Worm (Caenorhabditis elegans) whole organism, young adult: Measurements from ENCODE around the gene Y56A3A.33.
"Not testable (repeated sequence)": the region's sequence is repeated elsewhere in the genome, so short reads cannot be mapped to it uniquely, and the experiment has no call there.

Source experiments
- B0336.3 ChIP-seq: fragments of 200-800 bp; sonication (Bioruptor generic); IDR thresholded peaks from 2 replicates; pipeline ENCODE4 v1.3.6; 2022; ENCODE audit warnings: missing genetic modification characterization, missing compliant biosample characterization
- F37B4.10 ChIP-seq: fragments of 200-800 bp; sonication (Bioruptor generic); IDR thresholded peaks from 2 replicates; pipeline ENCODE4 v1.3.6; 2022; ENCODE audit warnings: missing genetic modification characterization, missing compliant biosample characterization
- F55B11.4 ChIP-seq: sonication (generic microtip); optimal IDR thresholded peaks from 2 replicates; lab custom pipeline; 2016; ENCODE audit warnings: missing compliant biosample characterization, missing genetic modification characterization, borderline replicate concordance; ENCODE audit not compliant: insufficient read depth
- F57A8.1 ChIP-seq: fragments of 200-800 bp; sonication (Bioruptor generic); optimal IDR thresholded peaks from 2 replicates; lab custom pipeline; 2018; ENCODE audit warnings: mild to moderate bottlenecking, missing genetic modification characterization, moderate library complexity, missing compliant biosample characterization
- T26A5.8 ChIP-seq: sonication (generic microtip); optimal IDR thresholded peaks from 2 replicates; lab custom pipeline; 2016; ENCODE audit warnings: missing genetic modification characterization, missing compliant biosample characterization
- atf-7 ChIP-seq: sonication (generic microtip); optimal IDR thresholded peaks from 2 replicates; lab custom pipeline; 2017; ENCODE audit warnings: mild to moderate bottlenecking, missing genetic modification characterization, missing compliant biosample characterization
- attf-3 ChIP-seq: fragments of 200-800 bp; sonication (Bioruptor generic); conservative IDR thresholded peaks from 2 replicates; pipeline ENCODE4 v1.3.6; 2022; ENCODE audit warnings: missing genetic modification reagents, missing genetic modification characterization, missing compliant biosample characterization
- attf-5 ChIP-seq: fragments of 200-800 bp; sonication (Bioruptor generic); optimal IDR thresholded peaks from 2 replicates; lab custom pipeline; 2018; ENCODE audit warnings: mild to moderate bottlenecking, missing genetic modification characterization, missing compliant biosample characterization
- attf-6 ChIP-seq: fragments of 200-800 bp; sonication (Bioruptor generic); IDR thresholded peaks from 2 replicates; pipeline ENCODE4 v1.3.6; 2022; ENCODE audit warnings: missing genetic modification reagents, missing genetic modification characterization, missing compliant biosample characterization
- bed-2 ChIP-seq: fragments of 200-800 bp; sonication (Bioruptor generic); IDR thresholded peaks from 2 replicates; pipeline ENCODE4 v1.3.6; 2022; ENCODE audit warnings: missing genetic modification reagents, missing genetic modification characterization, missing compliant biosample characterization
- ceh-27 ChIP-seq: fragments of 200-800 bp; sonication (Bioruptor generic); optimal IDR thresholded peaks from 2 replicates; lab custom pipeline; 2018; ENCODE audit warnings: mild to moderate bottlenecking, missing genetic modification characterization, moderate library complexity, missing compliant biosample characterization
- ceh-58 ChIP-seq: fragments of 200-800 bp; sonication (Bioruptor generic); IDR thresholded peaks from 2 replicates; pipeline ENCODE4 v1.3.6; 2022; ENCODE audit warnings: missing genetic modification characterization, missing compliant biosample characterization
- ceh-79 ChIP-seq: sonication (generic microtip); optimal IDR thresholded peaks from 2 replicates; lab custom pipeline; 2017; ENCODE audit warnings: mild to moderate bottlenecking, missing genetic modification characterization, missing compliant biosample characterization
- dox-1 ChIP-seq: fragments of 200-800 bp; sonication (Bioruptor generic); IDR thresholded peaks from 2 replicates; pipeline ENCODE4 v1.3.6; 2022; ENCODE audit warnings: missing genetic modification reagents, missing genetic modification characterization, missing compliant biosample characterization
- egl-18 ChIP-seq: fragments of 200-800 bp; sonication (Bioruptor generic); IDR thresholded peaks from 2 replicates; pipeline ENCODE4 v1.3.6; 2022; ENCODE audit warnings: missing genetic modification reagents, missing genetic modification characterization, missing compliant biosample characterization
- egrh-3 ChIP-seq: fragments of 200-800 bp; sonication (Bioruptor generic); IDR thresholded peaks from 2 replicates; pipeline ENCODE4 v1.3.6; 2022; ENCODE audit warnings: missing genetic modification reagents, missing genetic modification characterization, missing compliant biosample characterization
- him-1 ChIP-seq: sonication (generic microtip); optimal IDR thresholded peaks from 2 replicates; lab custom pipeline; 2016; ENCODE audit warnings: missing genotype, missing genetic modification reagents, missing genetic modification characterization, missing compliant biosample characterization
- hmg-1.2 ChIP-seq: fragments of 200-800 bp; sonication (Bioruptor generic); IDR thresholded peaks from 2 replicates; pipeline ENCODE4 v1.3.6; 2022; ENCODE audit warnings: missing genetic modification reagents, missing genetic modification characterization, missing compliant biosample characterization
- hsf-1 ChIP-seq: fragments of 200-800 bp; sonication (Bioruptor generic); IDR thresholded peaks from 2 replicates; pipeline ENCODE4 v1.3.6; 2022; ENCODE audit warnings: missing genetic modification reagents, missing genetic modification characterization, missing compliant biosample characterization
- lin-40 ChIP-seq: sonication (generic microtip); optimal IDR thresholded peaks from 2 replicates; lab custom pipeline; 2016; ENCODE audit warnings: missing genetic modification characterization, mild to moderate bottlenecking, missing compliant biosample characterization, missing genotype, missing genetic modification reagents
- madf-3 ChIP-seq: fragments of 200-800 bp; sonication (Bioruptor generic); IDR thresholded peaks from 2 replicates; pipeline ENCODE4 v1.3.6; 2022; ENCODE audit warnings: missing genetic modification reagents, missing genetic modification characterization, missing compliant biosample characterization
- madf-6 ChIP-seq: fragments of 200-800 bp; sonication (Bioruptor generic); IDR thresholded peaks from 2 replicates; pipeline ENCODE4 v1.3.6; 2022; ENCODE audit warnings: missing genetic modification reagents, missing genetic modification characterization, missing compliant biosample characterization
- mcd-1 ChIP-seq: fragments of 200-800 bp; sonication (Bioruptor generic); IDR thresholded peaks from 2 replicates; pipeline ENCODE4 v1.3.6; 2022; ENCODE audit warnings: missing genetic modification reagents, missing genetic modification characterization, missing compliant biosample characterization
- nfyb-1 ChIP-seq: fragments of 200-800 bp; sonication (Bioruptor generic); IDR thresholded peaks from 2 replicates; pipeline ENCODE4 v1.3.6; 2022; ENCODE audit warnings: missing genetic modification reagents, missing genetic modification characterization, missing compliant biosample characterization
- nhr-80 ChIP-seq: sonication (generic microtip); optimal IDR thresholded peaks from 2 replicates; lab custom pipeline; 2016; ENCODE audit warnings: missing genetic modification characterization, missing compliant biosample characterization
- rcor-1 ChIP-seq: fragments of 200-800 bp; sonication (Bioruptor generic); IDR thresholded peaks from 2 replicates; pipeline ENCODE4 v1.3.6; 2022; ENCODE audit warnings: missing genetic modification reagents, missing genetic modification characterization, missing compliant biosample characterization
- repo-1 ChIP-seq: sonication (generic microtip); optimal IDR thresholded peaks from 2 replicates; lab custom pipeline; 2017; ENCODE audit warnings: mild to moderate bottlenecking, missing genetic modification characterization, missing compliant biosample characterization
- rpc-1 ChIP-seq, 2 experiments: fragments of 150-350 bp in 1 of 2; sonication (generic microtip) in 1 of 2; optimal IDR thresholded peaks; 2 replicates each; lab custom pipeline; 2014 to 2018; ENCODE audit warnings: missing biosample characterization in 1 of 2, missing genetic modification characterization in 1 of 2, missing genetic modification reagents in 1 of 2, missing genotype in 1 of 2
- zfh-2 ChIP-seq: fragments of 200-800 bp; sonication (Bioruptor generic); conservative IDR thresholded peaks from 2 replicates; pipeline ENCODE4 v1.3.6; 2022; ENCODE audit warnings: missing genetic modification reagents, missing genetic modification characterization, missing compliant biosample characterization
- ztf-22 ChIP-seq: fragments of 200-800 bp; sonication (Bioruptor generic); optimal IDR thresholded peaks from 2 replicates; lab custom pipeline; 2018; ENCODE audit warnings: mild to moderate bottlenecking, missing genetic modification characterization, moderate library complexity, missing compliant biosample characterization

Y56A3A.33 gene

ce11 chrIII:12003264-12003663 lies 514 bp upstream of the Y56A3A.33 start (continued):
- peak; percentile 78 for TF ChIP-seq dox-1 (GFP tag; lab: Robert Waterston, UW)

DNA sequence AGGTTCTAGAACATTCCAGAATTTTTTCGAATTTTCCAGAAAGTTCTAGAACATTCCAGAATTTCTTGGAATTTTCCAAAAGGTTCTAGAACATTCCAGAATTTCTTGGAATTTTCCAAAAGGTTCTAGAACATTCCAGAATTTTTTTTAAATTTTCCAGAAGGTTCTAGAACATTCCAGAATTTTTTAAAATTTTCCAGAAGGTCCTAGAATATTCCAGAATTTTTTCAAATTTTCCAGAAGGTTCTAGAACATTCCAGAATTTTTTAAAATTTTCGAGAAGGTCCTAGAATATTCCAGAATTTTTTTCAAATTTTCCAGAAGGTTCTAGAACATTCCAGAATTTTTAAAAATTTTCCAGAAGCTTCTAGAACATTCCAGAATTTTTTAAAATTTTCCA lies 1.3 kb downstream of the Y56A3A.33 start:
- TF ChIP-seq rpc-1 (optimal IDR thresholded peaks at IDR 0.05; lab: Kevin White, UChicago) (peak; percentile 43), hsf-1 (GFP tag; lab: Robert Waterston, UW) (peak; percentile 96), madf-6 (GFP tag; lab: Robert Waterston, UW) (0 out of 2 replicates have a peak, but pooled peaks have one; percentile 21), dox-1 (GFP tag; lab: Robert Waterston, UW) (peak; percentile 20; the same call in 1 of the 2 replicates)
- not testable (repeated sequence) for TF ChIP-seq rpc-1 (tag; optimal IDR thresholded peaks at IDR 0.05; lab: Kevin White, UChicago)

ce11 chrIII:11999543-11999942 lies 3.2 kb downstream of the Y56A3A.33 start:
- no peak for TF ChIP-seq attf-3
- no peak for TF ChIP-seq ceh-58
- peak; percentile 64 for TF ChIP-seq him-1 (tag; lab: Kevin White, UChicago)

DNA sequence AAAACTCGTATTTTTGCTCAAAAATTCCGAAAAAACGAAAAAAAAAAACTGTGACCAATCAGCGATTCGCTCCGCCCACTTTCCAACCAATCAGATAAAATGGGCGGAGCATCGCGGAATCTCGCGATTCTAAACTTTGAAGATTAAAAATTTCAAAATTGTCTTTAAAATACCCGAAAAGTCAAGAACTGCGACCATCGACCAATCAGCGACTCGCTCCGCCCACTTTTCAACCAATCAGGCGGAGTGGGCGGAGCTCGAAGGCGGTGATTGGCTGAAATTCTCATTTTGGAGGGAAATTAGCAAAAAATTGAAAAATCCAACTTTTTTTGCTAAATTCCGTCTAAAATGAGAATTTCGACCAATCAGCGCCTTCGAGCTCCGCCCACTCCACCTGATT lies 7.0 kb downstream of the Y56A3A.33 start:
- TF ChIP-seq atf-7 (no peak), ceh-79 (tag; lab: Kevin White, UChicago) (no peak), ztf-22 (no peak), F37B4.10 (GFP tag; lab: Robert Waterston, UW) (0 out of 2 replicates have a peak, but pooled peaks have one; percentile 24), T26A5.8 (tag; lab: Kevin White, UChicago) (no peak), nfyb-1 (GFP tag; lab: Robert Waterston, UW) (peak; percentile 61; the same call in 1 of the 2 replicates), lin-40 (no peak), madf-3 (GFP tag; lab: Robert Waterston, UW) (no peak), attf-6 (no peak), rcor-1 (no peak), B0336.3 (GFP tag; lab: Robert Waterston, UW) (no peak), F57A8.1 (GFP tag; lab: Kevin White, UChicago) (no peak), egl-18 (no peak), repo-1 (no peak), ceh-27 (GFP tag; lab: Kevin White, UChicago) (no peak), bed-2 (GFP tag; lab: Robert Waterston, UW) (no peak)

DNA sequence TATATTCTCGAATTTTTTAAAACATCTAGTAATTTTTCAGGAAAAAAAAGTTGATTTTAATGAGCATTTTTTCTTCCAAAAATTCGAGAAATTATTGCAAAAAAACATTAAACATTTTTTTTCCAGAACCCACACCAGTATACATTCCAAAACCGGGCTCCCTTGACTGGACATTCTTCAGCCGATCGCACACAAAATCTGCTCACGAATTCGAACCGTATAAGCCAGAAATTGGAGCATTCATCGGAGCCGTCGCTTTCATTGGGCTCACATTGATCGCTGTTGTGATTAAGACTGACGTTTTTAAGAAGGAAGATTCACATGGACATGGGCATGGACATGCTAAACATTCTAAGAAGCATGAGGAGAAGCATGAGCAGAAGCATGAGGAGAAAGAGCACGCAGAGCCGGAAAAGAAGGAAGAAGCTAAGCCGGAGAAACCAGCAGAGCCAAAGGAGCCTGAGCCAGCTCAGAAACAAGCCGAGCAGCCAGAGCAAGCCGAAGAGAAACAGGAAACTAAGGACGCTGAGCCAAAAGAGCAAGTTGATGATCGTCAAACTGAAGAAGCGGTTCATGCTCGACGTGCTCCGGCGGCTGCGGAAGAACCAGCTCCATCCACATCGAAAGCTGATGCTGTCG lies 11.0 kb downstream of the Y56A3A.33 start:
- TF ChIP-seq F55B11.4 (no peak), egrh-3 (GFP tag; lab: Robert Waterston, UW) (peak; percentile 13; the same call in 1 of the 2 replicates), zfh-2 (GFP tag; lab: Robert Waterston, UW) (peak; percentile 81)

DNA sequence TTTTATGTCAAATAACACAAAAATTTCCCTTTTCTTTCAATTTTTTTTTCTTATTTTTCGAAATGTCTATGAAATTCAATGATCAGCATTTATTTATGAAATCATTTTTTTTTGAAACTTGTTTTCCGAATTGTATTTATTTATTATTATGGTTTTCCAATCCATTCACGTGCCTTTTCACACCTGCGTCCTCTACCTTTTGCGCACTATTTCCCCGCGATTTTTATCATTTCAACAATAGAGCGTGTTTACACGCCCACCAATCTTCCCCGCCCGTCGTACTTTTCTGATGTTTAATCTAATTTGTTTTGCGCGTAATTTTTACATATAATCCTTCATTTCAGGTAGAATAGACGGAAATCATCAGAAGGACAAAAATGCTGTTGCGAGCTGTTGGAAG lies 12.9 kb downstream of the Y56A3A.33 start, which contains the start of gene wah-1:
Gene wah-1, plus strand, starts transcription at position 345 of the 400 bp plus-strand sequence.
- TF ChIP-seq nhr-80 (tag; lab: Kevin White, UChicago), result peak; percentile 16
- peak; percentile 71 for TF ChIP-seq attf-5 (GFP tag; lab: Kevin White, UChicago)
- TF ChIP-seq hmg-1.2 (GFP tag; lab: Robert Waterston, UW), result peak; percentile 77
- no peak for TF ChIP-seq egl-18
- TF ChIP-seq mcd-1 (GFP tag; lab: Robert Waterston, UW), result 0 out of 2 replicates have a peak, but pooled peaks have one; percentile 28
